Worm (Caenorhabditis elegans) whole organism, L4 larva: ENCODE data around the gene T10C6.10.

Source experiments
- R02D3.7 ChIP-seq: fragments of 150-350 bp; sonication (generic microtip); optimal IDR thresholded peaks from 3 replicates; lab custom pipeline; 2014; ENCODE audit warnings: missing biosample characterization, missing genetic modification characterization
- Y105C5A.15 ChIP-seq: fragments of 200-800 bp; sonication (Bioruptor generic); IDR thresholded peaks from 2 replicates; pipeline ENCODE4 v1.3.6; 2022; ENCODE audit warnings: missing genetic modification characterization, missing compliant biosample characterization
- ZK337.2 ChIP-seq: fragments of 200-800 bp; sonication (Bioruptor generic); IDR thresholded peaks from 2 replicates; pipeline ENCODE4 v1.3.6; 2022; ENCODE audit warnings: missing genetic modification reagents, missing genetic modification characterization, missing compliant biosample characterization
- aha-1 ChIP-seq: fragments of 150-350 bp; peaks from one replicate; lab custom pipeline; 2014; ENCODE audit warnings: missing biosample characterization, missing genetic modification characterization
- ceh-28 ChIP-seq: fragments of 150-350 bp; optimal IDR thresholded peaks from 2 replicates; lab custom pipeline; 2014; ENCODE audit warnings: missing biosample characterization, missing genetic modification reagents, missing genetic modification characterization
- ceh-82 ChIP-seq: sonication (generic microtip); optimal IDR thresholded peaks from 2 replicates; lab custom pipeline; 2017; ENCODE audit warnings: missing biosample characterization, missing genetic modification characterization
- cey-2 ChIP-seq: sonication (generic microtip); optimal IDR thresholded peaks from 3 replicates; lab custom pipeline; 2017; ENCODE audit warnings: missing genetic modification characterization, mild to moderate bottlenecking, missing compliant biosample characterization, antibody characterized with exemption, borderline replicate concordance; ENCODE audit not compliant: insufficient read depth
- dpl-1 ChIP-seq: fragments of 150-350 bp; optimal IDR thresholded peaks from 2 replicates; lab custom pipeline; 2014; ENCODE audit warnings: missing biosample characterization, missing genetic modification reagents, missing genetic modification characterization
- duxl-1 ChIP-seq: sonication (generic microtip); optimal IDR thresholded peaks from 2 replicates; lab custom pipeline; 2016; ENCODE audit warnings: mild to moderate bottlenecking, missing genetic modification characterization, moderate library complexity, missing compliant biosample characterization; ENCODE audit not compliant: poor library complexity
- egl-43 ChIP-seq: fragments of 200-800 bp; sonication (Bioruptor generic); IDR thresholded peaks from 2 replicates; pipeline ENCODE4 v1.3.6; 2022; ENCODE audit warnings: missing genetic modification reagents, missing genetic modification characterization, missing compliant biosample characterization
- hif-1 ChIP-seq, 2 experiments: sonication (generic microtip); optimal IDR thresholded peaks; 2 replicates each; lab custom pipeline; 2016 to 2017; ENCODE audit warnings: missing compliant biosample characterization in 2 of 2, missing genetic modification characterization in 2 of 2, missing genetic modification reagents in 2 of 2, missing genotype in 2 of 2, mild to moderate bottlenecking in 1 of 2
- hlh-30 ChIP-seq: sonication (generic microtip); optimal IDR thresholded peaks from 2 replicates; lab custom pipeline; 2017; ENCODE audit warnings: antibody characterized with exemption, mild to moderate bottlenecking, missing genetic modification characterization, missing compliant biosample characterization; ENCODE audit not compliant: insufficient read depth
- lim-7 ChIP-seq: fragments of 200-800 bp; sonication (Bioruptor generic); IDR thresholded peaks from 2 replicates; pipeline ENCODE4 v1.3.6; 2022; ENCODE audit warnings: missing genetic modification characterization, missing compliant biosample characterization
- lin-29 ChIP-seq: fragments of 200-800 bp; sonication (Bioruptor generic); IDR thresholded peaks from 2 replicates; pipeline ENCODE4 v1.3.6; 2022; ENCODE audit warnings: missing genetic modification reagents, missing genetic modification characterization, missing compliant biosample characterization
- lin-39 ChIP-seq: fragments of 150-350 bp; optimal IDR thresholded peaks from 2 replicates; lab custom pipeline; 2014; ENCODE audit warnings: missing biosample characterization, missing genetic modification reagents, missing genetic modification characterization
- madf-9 ChIP-seq: fragments of 200-800 bp; sonication (Bioruptor generic); conservative IDR thresholded peaks from 2 replicates; pipeline ENCODE4 v1.3.6; 2022; ENCODE audit warnings: missing genetic modification reagents, missing genetic modification characterization, missing compliant biosample characterization
- mep-1 ChIP-seq: fragments of 150-350 bp; sonication (generic microtip); optimal IDR thresholded peaks from 3 replicates; lab custom pipeline; 2014; ENCODE audit warnings: missing biosample characterization, missing genetic modification characterization
- mes-2 ChIP-seq: sonication (generic microtip); optimal IDR thresholded peaks from 2 replicates; lab custom pipeline; 2016; ENCODE audit warnings: missing genotype, mild to moderate bottlenecking, missing genetic modification characterization, missing compliant biosample characterization; ENCODE audit not compliant: poor library complexity, severe bottlenecking
- nhr-10 ChIP-seq: fragments of 150-350 bp; optimal IDR thresholded peaks from 2 replicates; lab custom pipeline; 2014; ENCODE audit warnings: missing biosample characterization, missing genetic modification characterization
- nhr-25 ChIP-seq: sonication (generic microtip); optimal IDR thresholded peaks from 2 replicates; lab custom pipeline; 2017; ENCODE audit warnings: missing genetic modification characterization, mild to moderate bottlenecking, missing compliant biosample characterization, antibody characterized with exemption, moderate library complexity, borderline replicate concordance; ENCODE audit not compliant: insufficient read depth
- pha-4 ChIP-seq, 2 experiments: fragments of 150-350 bp in 1 of 2; fragments of 200-800 bp in 1 of 2; sonication (Bioruptor generic) in 1 of 2; IDR thresholded peaks in 1 of 2; optimal IDR thresholded peaks in 1 of 2; 2 replicates each; pipeline versions ENCODE4 v1.3.6 to Lab custom; 2014 to 2022; ENCODE audit warnings: missing genetic modification characterization in 2 of 2, missing genetic modification reagents in 2 of 2, missing biosample characterization in 1 of 2, missing compliant biosample characterization in 1 of 2
- pqm-1 ChIP-seq: sonication (generic microtip); optimal IDR thresholded peaks from 2 replicates; lab custom pipeline; 2017; ENCODE audit warnings: missing biosample characterization, missing genetic modification characterization
- saeg-2 ChIP-seq: fragments of 200-800 bp; sonication (Bioruptor generic); IDR thresholded peaks from 2 replicates; pipeline ENCODE4 v1.3.6; 2022; ENCODE audit warnings: missing genetic modification reagents, missing genetic modification characterization, missing compliant biosample characterization
- set-16 ChIP-seq: fragments of 200-800 bp; sonication (Bioruptor generic); IDR thresholded peaks from 2 replicates; pipeline ENCODE4 v1.3.6; 2022; ENCODE audit warnings: missing genetic modification reagents, missing genetic modification characterization, missing compliant biosample characterization
- tra-1 ChIP-seq: fragments of 200-800 bp; sonication (Bioruptor generic); IDR thresholded peaks from 2 replicates; pipeline ENCODE4 v1.3.6; 2022; ENCODE audit warnings: missing genetic modification reagents, missing genetic modification characterization, missing compliant biosample characterization
- unc-130 ChIP-seq: sonication (generic microtip); optimal IDR thresholded peaks from 2 replicates; lab custom pipeline; 2016; ENCODE audit warnings: missing genetic modification reagents, missing genetic modification characterization, missing compliant biosample characterization
- unc-62 ChIP-seq, 3 experiments: fragments of 150-350 bp in 1 of 3; sonication (generic microtip); optimal IDR thresholded peaks in 2 of 3; peaks in 1 of 3; 1 replicate in 1 of 3; 2 replicates in 2 of 3; lab custom pipeline; 2014 to 2017; ENCODE audit warnings: missing biosample characterization in 3 of 3, missing genetic modification characterization in 3 of 3, missing genetic modification reagents in 3 of 3, missing genotype in 1 of 3

Gene T10C6.10

DNA sequence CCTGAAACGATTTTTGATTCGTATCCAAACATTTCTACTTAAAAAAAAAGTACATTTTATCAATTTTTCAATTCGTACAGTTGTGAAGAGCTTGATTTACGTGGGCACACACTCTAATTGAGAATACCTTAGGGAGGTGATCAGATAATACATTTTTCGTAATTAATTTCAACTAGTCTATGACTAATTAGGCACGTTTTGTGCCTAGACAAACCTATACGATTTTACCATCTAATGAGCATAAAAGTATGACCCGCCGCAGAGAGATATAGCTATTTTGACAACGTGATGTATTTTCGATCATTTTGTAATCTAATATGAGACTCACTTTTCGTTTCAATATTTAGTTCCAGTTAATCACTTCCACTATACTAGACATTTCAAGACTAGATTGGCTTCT, 19.2 kb upstream of the T10C6.10 start:
- no peak for TF ChIP-seq Y105C5A.15
- peak; percentile 54 for TF ChIP-seq aha-1 (tag; lab: Kevin White, UChicago)
- no peak for TF ChIP-seq madf-9 (GFP tag; lab: Robert Waterston, UW)
- TF ChIP-seq lin-39 = no peak

DNA sequence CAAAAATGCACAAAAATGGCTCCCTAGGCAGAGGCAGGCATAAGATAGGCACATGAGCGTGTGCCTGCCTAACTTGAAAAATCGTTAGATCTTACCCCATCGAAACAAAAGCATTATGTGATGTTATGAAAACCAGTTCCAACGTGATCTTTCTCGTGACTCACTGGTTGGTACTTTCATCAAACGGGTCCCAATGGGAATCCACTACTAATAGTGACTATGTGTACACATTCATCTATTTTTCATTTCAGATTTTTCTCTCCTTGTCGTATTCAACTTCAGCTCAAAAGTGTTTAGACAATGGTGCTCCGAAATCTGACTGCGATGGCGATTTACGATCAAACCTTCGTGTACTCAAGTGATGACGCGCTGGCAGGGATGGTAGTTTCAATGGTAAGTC, 18.5 kb upstream of the T10C6.10 start, which contains the start of gene srx-43:
srx-43 (plus strand) TSS at position 301 of the 400 bp plus-strand sequence.
- no peak for TF ChIP-seq saeg-2 (GFP tag; lab: Robert Waterston, UW)
- peak in 1 of 2 experiments; percentile 74 for TF ChIP-seq unc-62 (GFP tag; optimal IDR thresholded peaks at IDR 0.05 in 1 of 2; lab: Kevin White, UChicago)
- TF ChIP-seq unc-62 (tag; optimal IDR thresholded peaks at IDR 0.05; lab: Kevin White, UChicago) = no peak

DNA sequence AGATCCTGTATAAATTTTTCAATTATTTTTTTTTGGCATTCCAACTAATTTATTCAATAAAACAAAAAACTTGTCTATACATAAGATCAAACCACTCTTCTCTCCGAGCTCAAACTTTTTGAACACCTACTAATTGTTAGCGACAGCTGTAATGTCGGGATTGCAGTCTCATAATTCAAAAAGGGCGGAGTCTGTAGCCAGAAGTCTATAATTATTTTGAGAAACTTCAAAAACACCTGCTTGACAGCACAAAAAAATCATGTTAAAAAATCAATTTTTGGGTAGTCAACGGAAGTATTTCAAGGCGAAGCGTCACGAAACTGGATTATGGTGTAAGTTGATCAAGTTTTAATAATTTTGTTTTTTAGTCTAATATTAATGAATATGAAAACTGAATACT, 16.2 kb upstream of the T10C6.10 start, which contains the start of gene srx-44:
srx-44 (plus strand) TSS at position 301 of the 400 bp plus-strand sequence.
- TF ChIP-seq aha-1 (tag; lab: Kevin White, UChicago) (peak; percentile 38), hlh-30 (tag; lab: Kevin White, UChicago) (no peak), nhr-25 (tag; lab: Kevin White, UChicago) (no peak), egl-43 (GFP tag; lab: Robert Waterston, UW) (no peak)
- TF ChIP-seq, all 104 proteins: peak for 1

- TF ChIP-seq hif-1 (tag; optimal IDR thresholded peaks at IDR 0.05; lab: Kevin White, UChicago) (peak in 1 of 2 experiments; percentile 77), unc-130 (GFP tag; lab: Kevin White, UChicago) (peak; percentile 63), lin-29 (GFP tag; lab: Robert Waterston, UW) (no peak), tra-1 (no peak), ceh-28 (tag; lab: Kevin White, UChicago) (no peak), mep-1 (tag; lab: Kevin White, UChicago) (no peak), dpl-1 (GFP tag; lab: Kevin White, UChicago) (peak; percentile 88), mes-2 (peak; percentile 97), duxl-1 (tag; lab: Kevin White, UChicago) (peak; percentile 10), lim-7 (no peak), nhr-10 (tag; lab: Kevin White, UChicago) (no peak), ZK337.2 (GFP tag; lab: Robert Waterston, UW) (0 out of 2 replicates have a peak, but pooled peaks have one; percentile 18), ceh-82 (no peak), R02D3.7 (no peak)
Measured at ce11 chrV:16022600-16022999, 13.6 kb upstream of the T10C6.10 start.

- no peak for TF ChIP-seq unc-62 (GFP tag; optimal IDR thresholded peaks at IDR 0.05 in 1 of 2; lab: Kevin White, UChicago)
- TF ChIP-seq unc-62 (tag; optimal IDR thresholded peaks at IDR 0.05; lab: Kevin White, UChicago) = no peak
- no peak for TF ChIP-seq pha-4 (GFP tag; IDR thresholded peaks at IDR 0.05; lab: Robert Waterston, UW)
- TF ChIP-seq pha-4 (tag; optimal IDR thresholded peaks at IDR 0.05; lab: Kevin White, UChicago) = no peak
- no peak for TF ChIP-seq pqm-1 (tag; lab: Kevin White, UChicago)
Measured at ce11 chrV:16023051-16023450, 13.2 kb upstream of the T10C6.10 start, which contains the start of gene cwc-15. TSS of gene cwc-15 (plus strand) at chrV:16023351.

DNA sequence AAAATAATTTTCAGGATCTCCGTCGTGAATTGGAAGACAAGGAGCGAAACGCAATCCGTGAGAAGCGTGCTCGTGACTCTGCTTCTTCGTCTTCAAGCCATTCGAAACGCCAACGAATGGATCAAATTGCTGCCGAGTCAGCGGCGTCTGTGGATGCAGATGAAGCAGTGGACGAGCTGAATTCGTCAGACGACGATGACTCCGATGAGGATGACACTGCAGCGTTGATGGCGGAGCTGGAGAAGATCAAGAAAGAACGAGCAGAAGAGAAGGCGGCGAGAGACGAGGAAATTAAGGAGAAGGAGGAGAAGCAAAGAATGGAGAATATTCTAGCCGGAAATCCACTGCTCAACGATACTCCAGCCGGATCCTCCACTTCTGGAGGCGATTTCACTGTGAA, 12.7 kb upstream of the T10C6.10 start:
- TF ChIP-seq cey-2 (tag; lab: Kevin White, UChicago) (no peak), set-16 (GFP tag; lab: Robert Waterston, UW) (peak; percentile 51)
